Worm (Caenorhabditis elegans): ENCODE results near the gene F48F7.6.

The F48F7.6 gene

DNA sequence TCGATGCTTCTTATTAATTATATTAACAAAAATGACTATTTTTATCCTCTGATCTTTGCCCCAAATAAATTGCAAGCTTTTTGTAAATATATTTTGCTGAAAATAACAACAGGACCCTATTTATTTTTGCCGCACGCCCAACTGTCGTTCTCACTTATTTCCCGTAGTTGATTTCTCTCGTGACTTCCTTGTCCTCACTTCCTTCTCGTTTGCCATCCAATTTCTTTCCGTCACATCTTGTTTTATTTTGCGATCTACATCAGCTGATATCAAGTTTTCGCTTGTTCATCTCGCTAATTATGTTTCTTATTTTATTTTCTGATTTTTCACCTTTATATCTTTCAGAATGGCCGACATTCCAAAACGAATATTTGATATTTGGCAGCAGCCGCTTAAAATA, 2.3 kb upstream of the F48F7.6 start, which contains the start of gene F48F7.5 (continued):
- TF ChIP-seq ceh-82 (tag; optimal IDR thresholded peaks at IDR 0.05), result no peak
- TF ChIP-seq ceh-9 (tag; optimal IDR thresholded peaks at IDR 0.05), result no peak
- peak; percentile 74 for TF ChIP-seq nhr-23 (tag; optimal IDR thresholded peaks at IDR 0.05)
- no peak for TF ChIP-seq ztf-4 (tag; optimal IDR thresholded peaks at IDR 0.05)
- peak; percentile 22 for TF ChIP-seq ama-1 (optimal IDR thresholded peaks at IDR 0.05)
- TF ChIP-seq elt-1 (tag; optimal IDR thresholded peaks at IDR 0.05), result peak; percentile 73
- no peak for TF ChIP-seq elt-3 (tag; optimal IDR thresholded peaks at IDR 0.05)
- no peak for TF ChIP-seq ceh-28 (tag; optimal IDR thresholded peaks at IDR 0.05)
- TF ChIP-seq egl-27 (tag; optimal IDR thresholded peaks at IDR 0.05), result peak; percentile 4
- TF ChIP-seq fos-1 (tag; optimal IDR thresholded peaks at IDR 0.05), result no peak
- TF ChIP-seq pha-4 (tag; optimal IDR thresholded peaks at IDR 0.05), result no peak
- no peak for TF ChIP-seq mml-1 (tag; optimal IDR thresholded peaks at IDR 0.05)
- peak; percentile 41 for TF ChIP-seq nfya-1 (tag; optimal IDR thresholded peaks at IDR 0.05; ENCODE audit: insufficient read depth)
- TF ChIP-seq nhr-28 (tag; optimal IDR thresholded peaks at IDR 0.05), result no peak
- TF ChIP-seq elt-2 (tag; optimal IDR thresholded peaks at IDR 0.05), result no peak
- peak; percentile 0 for TF ChIP-seq unc-62 (GFP tag; optimal IDR thresholded peaks at IDR 0.05)
- no peak for TF ChIP-seq hmg-11 (tag; optimal IDR thresholded peaks at IDR 0.05)
- TF ChIP-seq ZK546.5 (tag; optimal IDR thresholded peaks at IDR 0.05), result no peak
- TF ChIP-seq eor-1 (tag; optimal IDR thresholded peaks at IDR 0.05), result no peak
- no peak for TF ChIP-seq nhr-237 (tag; optimal IDR thresholded peaks at IDR 0.05)
- peak; percentile 50 for TF ChIP-seq nhr-25 (tag; optimal IDR thresholded peaks at IDR 0.05)

DNA sequence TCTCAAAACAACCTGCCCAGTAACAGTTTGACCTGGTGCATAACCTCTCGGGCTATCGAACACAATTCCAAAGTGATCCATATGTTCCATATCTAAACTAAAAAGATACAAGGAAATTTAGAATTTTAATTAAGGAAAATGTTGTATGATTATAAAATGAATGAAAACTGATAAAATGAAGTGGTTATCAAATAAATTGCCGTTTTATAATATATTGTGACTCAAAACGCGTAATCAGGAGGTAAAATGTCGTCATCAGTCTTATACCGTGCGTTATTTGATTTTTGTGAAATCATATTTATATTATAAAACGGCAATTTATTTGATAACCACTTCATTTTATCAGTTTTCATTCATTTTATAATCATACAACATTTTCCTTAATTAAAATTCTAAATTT, 2.8 kb downstream of the F48F7.6 start, which contains the start of gene arrd-24:
arrd-24 (minus strand) TSS at position 101 of the 400 bp plus-strand sequence.
- TF ChIP-seq elt-2 (tag; optimal IDR thresholded peaks at IDR 0.05), result peak; percentile 64

DNA sequence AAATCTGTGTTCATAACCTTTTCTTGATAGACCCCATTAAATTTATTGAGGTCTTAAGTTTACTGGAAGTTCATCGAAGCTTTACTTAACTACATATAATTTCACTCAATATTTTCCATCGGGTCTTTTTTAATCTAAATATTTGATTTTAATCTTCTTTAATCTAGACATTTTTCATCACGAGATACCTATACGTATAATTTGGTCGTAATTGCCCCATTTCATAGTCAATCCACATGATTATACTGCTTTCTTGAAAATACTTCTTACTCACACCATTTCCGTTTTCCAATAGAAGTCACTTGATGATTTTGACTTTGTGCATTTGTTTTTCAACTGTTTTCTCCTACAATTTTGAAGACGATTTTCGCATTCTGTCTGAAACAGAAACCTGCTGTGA, 8.7 kb downstream of the F48F7.6 start, which contains the start of gene irld-24:
irld-24 (plus strand) TSS at position 301 of the 400 bp plus-strand sequence.
- TF ChIP-seq pqm-1 (tag; optimal IDR thresholded peaks at IDR 0.05) (no peak), lsy-12 (tag; optimal IDR thresholded peaks at IDR 0.05) (no peak), fos-1 (tag; optimal IDR thresholded peaks at IDR 0.05) (no peak), zag-1 (tag; optimal IDR thresholded peaks at IDR 0.05) (no peak), snpc-4 (tag; optimal IDR thresholded peaks at IDR 0.05) (no peak), eor-1 (tag; optimal IDR thresholded peaks at IDR 0.05) (no peak), jun-1 (tag; optimal IDR thresholded peaks at IDR 0.05) (no peak), nhr-25 (tag; optimal IDR thresholded peaks at IDR 0.05) (no peak), nhr-28 (tag; optimal IDR thresholded peaks at IDR 0.05) (no peak), fkh-2 (tag; optimal IDR thresholded peaks at IDR 0.05) (no peak), egl-5 (tag; optimal IDR thresholded peaks at IDR 0.05) (no peak), nhr-12 (tag; optimal IDR thresholded peaks at IDR 0.05) (no peak), ZK546.5 (tag; optimal IDR thresholded peaks at IDR 0.05) (no peak), sea-2 (GFP tag; optimal IDR thresholded peaks at IDR 0.05) (no peak), nhr-237 (tag; optimal IDR thresholded peaks at IDR 0.05) (no peak), daf-12 (tag; optimal IDR thresholded peaks at IDR 0.05) (no peak), elt-1 (tag; optimal IDR thresholded peaks at IDR 0.05) (no peak), ceh-16 (tag; optimal IDR thresholded peaks at IDR 0.05) (no peak)

DNA sequence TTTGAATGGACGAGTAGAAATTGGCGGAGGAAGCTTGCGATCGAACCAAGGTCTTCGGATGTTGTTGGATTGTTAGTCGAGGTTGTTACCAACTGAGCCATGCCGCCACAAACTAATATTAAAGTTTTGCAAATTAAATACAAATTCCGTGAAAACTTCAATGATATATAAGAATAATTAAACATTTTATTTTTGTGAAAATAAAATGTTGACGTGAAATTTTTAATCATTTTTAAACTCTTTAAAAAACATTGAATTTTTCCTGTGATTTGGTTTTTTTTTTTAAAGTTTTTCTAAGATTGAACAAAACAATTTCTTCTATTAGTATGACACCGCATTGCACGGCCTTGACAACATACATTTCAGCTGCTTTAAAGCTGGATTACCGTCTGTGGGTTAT, 13.1 kb downstream of the F48F7.6 start, which contains the start of gene C31E10.11:
C31E10.11 (minus strand) TSS at position 101 of the 400 bp plus-strand sequence.
- TF ChIP-seq nhr-11 (tag; optimal IDR thresholded peaks at IDR 0.05), result no peak
- TF ChIP-seq nhr-77 (tag; optimal IDR thresholded peaks at IDR 0.05), result no peak
- TF ChIP-seq pqm-1 (tag; optimal IDR thresholded peaks at IDR 0.05), result no peak
- no peak for TF ChIP-seq nhr-25 (tag; optimal IDR thresholded peaks at IDR 0.05)
- no peak for TF ChIP-seq nhr-23 (tag; optimal IDR thresholded peaks at IDR 0.05)
- TF ChIP-seq nhr-43 (tag; optimal IDR thresholded peaks at IDR 0.05; ENCODE audit: poor library complexity, severe bottlenecking), result no peak
- TF ChIP-seq tbx-2 (tag; optimal IDR thresholded peaks at IDR 0.05), result no peak
- TF ChIP-seq unc-62 (GFP tag; optimal IDR thresholded peaks at IDR 0.05), result no peak
- TF ChIP-seq fkh-2 (tag; optimal IDR thresholded peaks at IDR 0.05), result no peak
- TF ChIP-seq eor-1 (tag; optimal IDR thresholded peaks at IDR 0.05), result no peak
- TF ChIP-seq elt-2 (tag; optimal IDR thresholded peaks at IDR 0.05), result no peak
- TF ChIP-seq ceh-16 (tag; optimal IDR thresholded peaks at IDR 0.05), result no peak

Data from whole organism, L3 larva.